Worm (Caenorhabditis elegans): ENCODE measurements around the gene ztf-18.

The ztf-18 gene

DNA sequence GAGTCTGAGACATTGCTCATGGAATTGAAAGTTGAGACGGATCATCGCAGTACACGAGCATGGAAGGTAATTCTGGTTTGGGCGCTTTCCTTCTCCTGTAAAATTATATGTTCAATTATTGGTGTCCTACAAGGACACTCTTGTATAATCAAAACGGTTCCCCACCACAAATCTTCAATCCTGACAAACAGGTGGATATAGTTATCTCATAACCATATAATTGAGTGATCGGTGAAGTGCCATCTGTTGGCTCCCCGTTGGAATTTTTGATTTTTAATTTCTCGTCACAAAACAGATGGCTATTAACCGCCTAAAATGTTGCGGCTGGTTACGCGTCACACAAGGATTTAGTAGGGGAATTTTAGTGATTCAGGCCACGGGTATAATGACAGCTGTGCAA lies 26.6 kb downstream of the ztf-18 start:
- TF ChIP-seq snpc-1.1 (tag; optimal IDR thresholded peaks at IDR 0.05; ENCODE audit: insufficient read depth) (no peak), xnd-1 (tag; optimal IDR thresholded peaks at IDR 0.05) (no peak)

ce11 chrIII:861819-862356 lies 33.6 kb downstream of the ztf-18 start, which contains the start of gene arx-4:
TSS of gene arx-4 (plus strand) at chrIII:862306.
- TF ChIP-seq fkh-3 (tag; optimal IDR thresholded peaks at IDR 0.05) (no peak), mcd-1 (GFP tag; IDR thresholded peaks at IDR 0.05) (0 out of 2 replicates have a peak, but pooled peaks have one; percentile 25), attf-5 (GFP tag; optimal IDR thresholded peaks at IDR 0.05) (peak; percentile 15)

DNA sequence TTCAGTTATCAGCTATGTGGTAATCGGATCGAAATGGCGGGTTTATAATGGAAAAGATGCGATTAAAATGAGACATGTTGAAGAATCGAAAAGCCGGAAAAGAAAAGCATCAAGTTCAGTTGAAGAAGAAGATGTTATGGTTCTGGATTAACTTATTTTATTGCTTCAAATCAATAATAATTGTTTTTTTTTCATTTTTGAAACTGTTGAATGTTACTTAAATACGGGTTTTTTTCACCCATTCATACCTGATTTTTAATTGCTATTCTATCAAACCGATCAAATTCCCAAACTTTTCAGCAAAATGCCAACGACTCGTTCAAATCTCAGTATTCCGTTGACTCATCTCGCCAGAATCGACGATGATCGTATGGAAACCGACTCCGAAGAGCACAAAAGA lies 35.6 kb downstream of the ztf-18 start, which contains the start of gene exos-4.2:
exos-4.2 (plus strand) TSS at position 301 of the 400 bp plus-strand sequence.
- TF ChIP-seq nfya-1 (tag; optimal IDR thresholded peaks at IDR 0.05; ENCODE audit: borderline replicate concordance, insufficient read depth) (no peak), lsy-27 (tag; optimal IDR thresholded peaks at IDR 0.05; ENCODE audit: borderline replicate concordance, insufficient read depth) (no peak), unc-130 (GFP tag; optimal IDR thresholded peaks at IDR 0.05) (no peak), him-1 (tag; optimal IDR thresholded peaks at IDR 0.05) (no peak), akir-1 (GFP tag; optimal IDR thresholded peaks at IDR 0.05) (no peak)

ce11 chrIII:856908-857307 lies 38.6 kb downstream of the ztf-18 start:
- TF ChIP-seq egrh-3 (GFP tag; IDR thresholded peaks at IDR 0.05) (no peak), unc-62 (GFP tag; optimal IDR thresholded peaks at IDR 0.05) (no peak), sdz-38 (tag; optimal IDR thresholded peaks at IDR 0.05) (no peak), efl-1 (GFP tag; optimal IDR thresholded peaks at IDR 0.05) (no peak), F39B2.1 (GFP tag; IDR thresholded peaks at IDR 0.05) (no peak), ceh-58 (GFP tag; IDR thresholded peaks at IDR 0.05) (no peak), aptf-2 (GFP tag; conservative IDR thresholded peaks at IDR 0.05) (no peak), Y56A3A.18 (GFP tag; IDR thresholded peaks at IDR 0.05) (no peak), egl-18 (GFP tag; IDR thresholded peaks at IDR 0.05) (no peak)

ce11 chrIII:856260-856659 lies 39.3 kb downstream of the ztf-18 start, which contains the start of gene K02F3.12:
TSS of gene K02F3.12 (plus strand) at chrIII:856560.
- TF ChIP-seq sdz-38 (tag; optimal IDR thresholded peaks at IDR 0.05) (no peak), rpc-1 (optimal IDR thresholded peaks at IDR 0.05) (no peak), rpc-1 (tag; optimal IDR thresholded peaks at IDR 0.05) (no peak), F52B5.7 (tag; optimal IDR thresholded peaks at IDR 0.05) (no peak)

DNA sequence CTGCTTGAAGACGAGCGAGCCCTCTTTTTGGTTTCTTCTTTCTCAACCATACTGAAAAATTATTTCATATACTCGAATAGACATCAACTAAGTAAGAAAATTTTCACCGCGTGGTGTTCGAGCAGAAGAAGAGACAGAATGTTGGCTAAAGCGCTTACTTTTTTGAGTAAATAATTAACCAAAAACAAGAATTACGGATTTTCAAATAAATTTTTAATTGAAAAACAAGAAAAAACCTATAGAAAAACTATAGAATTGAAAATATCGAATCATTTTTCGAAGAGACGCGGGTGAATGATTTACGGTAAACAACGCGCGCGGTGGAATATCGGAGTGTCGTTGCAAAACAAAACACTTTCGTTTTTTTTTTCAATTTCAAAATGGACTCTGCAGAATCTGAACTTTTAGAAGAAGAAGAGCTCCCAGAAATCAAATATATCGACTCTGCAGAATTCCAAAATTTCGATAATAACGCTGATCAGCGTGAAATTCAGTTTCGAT lies 41.6 kb downstream of the ztf-18 start, which contains the start of the genes rnp-5 and tag-51:
rnp-5 (minus strand) TSS at position 51 of the 501 bp plus-strand sequence.
tag-51 (plus strand) TSS at position 363 of the 501 bp plus-strand sequence.
- no peak for TF ChIP-seq dpff-1 (tag; optimal IDR thresholded peaks at IDR 0.05)
- TF ChIP-seq dox-1 (GFP tag; IDR thresholded peaks at IDR 0.05), result no peak
- TF ChIP-seq lsl-1 (GFP tag; optimal IDR thresholded peaks at IDR 0.05), result no peak
- no peak for TF ChIP-seq egrh-3 (GFP tag; IDR thresholded peaks at IDR 0.05)
- TF ChIP-seq attf-6 (GFP tag; IDR thresholded peaks at IDR 0.05), result no peak
- TF ChIP-seq cebp-1 (GFP tag; IDR thresholded peaks at IDR 0.05), result no peak
- TF ChIP-seq cebp-1 (tag; optimal IDR thresholded peaks at IDR 0.05), result no peak
- TF ChIP-seq attf-3 (GFP tag; conservative IDR thresholded peaks at IDR 0.05), result peak; percentile 89
- no peak for TF ChIP-seq let-526 (GFP tag; IDR thresholded peaks at IDR 0.05)
- no peak for TF ChIP-seq rpc-1 (optimal IDR thresholded peaks at IDR 0.05)
- TF ChIP-seq rpc-1 (tag; optimal IDR thresholded peaks at IDR 0.05), result no peak

All from whole organism, young adult.